Fruit fly (Drosophila melanogaster): ENCODE measurements around the gene Pex7.

Pex7 gene

DNA sequence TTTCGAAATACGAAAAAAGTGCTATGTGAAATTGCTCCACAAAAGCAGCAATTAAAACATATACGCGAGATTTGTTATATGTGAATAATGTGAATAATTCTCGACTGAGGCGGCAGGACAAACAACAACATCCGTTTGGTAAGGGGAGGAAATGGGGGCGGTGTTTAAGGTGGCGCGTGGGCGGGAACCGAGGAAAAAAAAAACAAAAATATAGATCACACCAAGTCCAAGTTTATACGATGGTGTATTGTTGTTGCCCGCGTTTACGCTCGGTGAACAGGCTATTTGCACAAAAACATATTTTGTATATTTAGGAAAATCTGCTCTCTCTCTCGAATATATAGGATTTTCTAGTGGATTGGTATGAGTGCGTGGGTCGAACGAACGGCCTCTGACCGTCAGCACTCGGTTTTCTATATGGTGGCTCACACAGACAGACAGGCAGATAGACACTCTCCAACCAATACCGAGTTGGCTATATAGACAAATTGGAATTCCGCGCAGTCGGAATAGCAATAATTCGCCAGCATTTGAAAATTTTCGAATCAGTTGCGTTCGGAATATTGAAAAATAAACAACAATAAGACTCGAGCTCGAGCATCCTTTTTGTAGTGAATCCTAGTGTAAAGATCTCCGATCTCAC lies 17.1 kb upstream of the Pex7 start:
- TF ChIP-seq Myc (optimal IDR thresholded peaks at IDR 0.05) (no peak), h (optimal IDR thresholded peaks at IDR 0.05) (no peak), ttk (optimal IDR thresholded peaks at IDR 0.05) (no peak), Sin3A (optimal IDR thresholded peaks at IDR 0.05) (no peak), insv (optimal IDR thresholded peaks at IDR 0.05) (no peak), psq (optimal IDR thresholded peaks at IDR 0.05) (no peak)

dm6 chr3L:8633614-8634325 lies 13.2 kb upstream of the Pex7 start, which contains the start of gene Cdc6:
Cdc6 (minus strand) TSS chr3L:8634069.
- TF ChIP-seq insv (optimal IDR thresholded peaks at IDR 0.05) = no peak
- no peak for TF ChIP-seq psq (optimal IDR thresholded peaks at IDR 0.05)
- TF ChIP-seq Sin3A (optimal IDR thresholded peaks at IDR 0.05) = no peak
- TF ChIP-seq ttk (optimal IDR thresholded peaks at IDR 0.05) = no peak
- no peak for TF ChIP-seq Myc (optimal IDR thresholded peaks at IDR 0.05)

dm6 chr3L:8640139-8640538 lies 6.8 kb upstream of the Pex7 start, which contains the start of gene Cpr66D:
Cpr66D (plus strand) TSS chr3L:8640439.
- TF ChIP-seq insv (optimal IDR thresholded peaks at IDR 0.05) = no peak
- TF ChIP-seq Sin3A (optimal IDR thresholded peaks at IDR 0.05) = no peak
- no peak for TF ChIP-seq ttk (optimal IDR thresholded peaks at IDR 0.05)
- TF ChIP-seq h (optimal IDR thresholded peaks at IDR 0.05) = no peak
- TF ChIP-seq psq (optimal IDR thresholded peaks at IDR 0.05) = no peak
- TF ChIP-seq Myc (optimal IDR thresholded peaks at IDR 0.05) = no peak

DNA sequence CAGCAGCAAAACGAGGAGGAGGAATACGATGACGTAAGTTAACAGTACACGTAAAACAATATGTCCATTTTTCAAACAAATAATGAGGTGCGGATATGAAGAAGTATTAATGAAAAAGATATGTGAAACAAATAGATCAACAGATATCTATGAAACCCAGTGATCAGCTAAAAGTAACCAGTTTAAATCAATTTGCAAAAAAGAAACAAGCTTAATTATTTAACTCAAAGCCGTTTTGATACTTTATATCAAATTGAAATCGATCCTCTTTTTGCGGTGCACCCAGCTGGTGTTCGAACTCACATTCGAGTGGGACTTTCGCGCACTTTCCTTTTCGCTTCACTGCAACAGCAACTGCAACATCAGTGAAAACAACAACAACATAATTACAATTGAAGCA lies 5.9 kb upstream of the Pex7 start:
- no peak for TF ChIP-seq psq (optimal IDR thresholded peaks at IDR 0.05)
- no peak for TF ChIP-seq ttk (optimal IDR thresholded peaks at IDR 0.05)
- no peak for TF ChIP-seq insv (optimal IDR thresholded peaks at IDR 0.05)
- no peak for TF ChIP-seq h (optimal IDR thresholded peaks at IDR 0.05)
- TF ChIP-seq Sin3A (optimal IDR thresholded peaks at IDR 0.05) = no peak
- no peak for TF ChIP-seq Myc (optimal IDR thresholded peaks at IDR 0.05)

DNA sequence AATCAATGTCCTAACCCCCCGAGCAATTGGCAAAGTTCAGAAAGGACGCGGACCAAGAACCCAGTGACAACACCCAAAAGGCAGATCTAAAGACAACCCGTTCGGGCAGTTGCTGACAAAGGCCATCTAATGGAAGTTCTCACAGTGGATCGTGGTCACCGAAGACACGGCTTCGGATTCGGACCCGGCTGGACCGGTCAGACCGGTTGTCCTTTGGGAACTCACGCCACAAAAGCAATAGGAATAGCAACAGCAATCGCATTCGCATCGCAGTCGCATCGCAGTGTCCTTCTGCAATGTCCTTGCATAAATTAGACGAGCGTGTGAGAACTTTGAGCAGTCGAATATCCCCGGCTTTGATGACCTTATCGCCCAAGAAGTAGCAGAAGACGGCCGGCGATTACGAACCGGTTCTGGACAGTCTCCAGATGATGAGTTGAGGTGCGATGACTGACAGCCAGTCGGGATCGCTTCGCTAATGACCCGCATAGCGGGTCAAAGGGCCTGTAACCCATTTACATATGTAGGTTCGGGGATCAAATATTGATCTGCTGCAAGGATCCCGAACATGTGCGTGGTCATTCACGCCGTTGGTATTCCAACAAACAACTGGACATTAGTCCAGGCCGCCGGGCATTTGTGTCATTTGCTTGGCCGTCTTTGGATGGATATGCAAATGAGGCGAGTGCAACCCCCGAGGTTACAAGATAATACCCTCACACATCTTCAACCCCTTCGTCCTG lies 3.0 kb upstream of the Pex7 start:
- TF ChIP-seq insv (optimal IDR thresholded peaks at IDR 0.05) = no peak
- TF ChIP-seq ttk (optimal IDR thresholded peaks at IDR 0.05) = no peak
- no peak for TF ChIP-seq Myc (optimal IDR thresholded peaks at IDR 0.05)
- TF ChIP-seq h (optimal IDR thresholded peaks at IDR 0.05) = no peak
- no peak for TF ChIP-seq psq (optimal IDR thresholded peaks at IDR 0.05)
- TF ChIP-seq Sin3A (optimal IDR thresholded peaks at IDR 0.05) = no peak

DNA sequence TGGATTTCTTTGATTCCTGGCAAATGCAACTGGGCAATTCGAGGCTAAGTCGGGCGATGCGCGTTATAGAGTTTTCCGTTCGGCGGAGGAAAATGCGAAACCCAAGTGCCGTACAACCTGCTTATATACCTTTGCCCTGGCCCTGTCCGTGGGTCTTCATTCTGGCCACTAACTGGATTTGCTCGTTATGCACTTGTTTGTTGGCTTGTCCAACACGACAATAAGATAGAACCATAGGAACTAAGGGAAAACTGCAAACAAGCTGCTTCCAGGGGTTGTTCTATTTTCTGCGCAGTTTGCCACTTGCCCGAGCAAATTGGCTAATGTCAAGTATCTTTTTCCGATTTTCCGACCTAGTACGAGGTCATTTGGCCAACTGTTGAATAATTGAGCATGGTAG lies 1.9 kb downstream of the Pex7 start, which contains the start of gene Arr2:
Gene Arr2 (minus strand): TSS at position 101 of the 400 bp plus-strand sequence.
- TF ChIP-seq Myc (optimal IDR thresholded peaks at IDR 0.05) (no peak), ttk (optimal IDR thresholded peaks at IDR 0.05) (no peak), h (optimal IDR thresholded peaks at IDR 0.05) (no peak), psq (optimal IDR thresholded peaks at IDR 0.05) (no peak), insv (optimal IDR thresholded peaks at IDR 0.05) (no peak), Sin3A (optimal IDR thresholded peaks at IDR 0.05) (no peak)

- no peak for TF ChIP-seq psq (optimal IDR thresholded peaks at IDR 0.05)
- no peak for TF ChIP-seq insv (optimal IDR thresholded peaks at IDR 0.05)
- TF ChIP-seq Myc (optimal IDR thresholded peaks at IDR 0.05) = no peak
- no peak for TF ChIP-seq Sin3A (optimal IDR thresholded peaks at IDR 0.05)
- TF ChIP-seq ttk (optimal IDR thresholded peaks at IDR 0.05) = no peak
- no peak for TF ChIP-seq h (optimal IDR thresholded peaks at IDR 0.05)
These were observed 5.1 kb downstream of the Pex7 start for dm6 chr3L:8651876-8652571.

- no peak for TF ChIP-seq h (optimal IDR thresholded peaks at IDR 0.05)
- TF ChIP-seq ttk (optimal IDR thresholded peaks at IDR 0.05) = no peak
- TF ChIP-seq Myc (optimal IDR thresholded peaks at IDR 0.05) = no peak
- TF ChIP-seq insv (optimal IDR thresholded peaks at IDR 0.05) = no peak
- no peak for TF ChIP-seq Sin3A (optimal IDR thresholded peaks at IDR 0.05)
- TF ChIP-seq psq (optimal IDR thresholded peaks at IDR 0.05) = no peak
These were observed 5.6 kb downstream of the Pex7 start for dm6 chr3L:8652572-8652977.

dm6 chr3L:8653572-8653971 lies 6.6 kb downstream of the Pex7 start:
- TF ChIP-seq ttk (optimal IDR thresholded peaks at IDR 0.05) = no peak
- TF ChIP-seq h (optimal IDR thresholded peaks at IDR 0.05) = no peak
- TF ChIP-seq Myc (optimal IDR thresholded peaks at IDR 0.05) = no peak
- no peak for TF ChIP-seq insv (optimal IDR thresholded peaks at IDR 0.05)

dm6 chr3L:8655217-8655896 lies 8.4 kb downstream of the Pex7 start:
- TF ChIP-seq insv (optimal IDR thresholded peaks at IDR 0.05) = no peak
- no peak for TF ChIP-seq ttk (optimal IDR thresholded peaks at IDR 0.05)
- TF ChIP-seq h (optimal IDR thresholded peaks at IDR 0.05) = no peak
- TF ChIP-seq Sin3A (optimal IDR thresholded peaks at IDR 0.05) = no peak
- no peak for TF ChIP-seq Myc (optimal IDR thresholded peaks at IDR 0.05)
- TF ChIP-seq psq (optimal IDR thresholded peaks at IDR 0.05) = no peak
